Fruit fly (Drosophila melanogaster) whole organism, embryonic: Measurements from ENCODE around the gene CG1640.
A peak's percentile ranks its signal among the peaks of the same experiment; 100 is the strongest.

ENCODE experiments used
- Bteb2 ChIP-seq: fragments of 200-800 bp; sonication (Bioruptor generic); optimal IDR thresholded peaks from 2 replicates; lab custom pipeline; 2016; ENCODE audit warnings: missing biosample characterization, missing genetic modification characterization
- C15 ChIP-seq: fragments of 200-800 bp; sonication (Bioruptor generic); IDR thresholded peaks from 3 replicates; pipeline ENCODE4 v1.3.6; 2022; ENCODE audit warnings: missing biosample characterization, missing genetic modification characterization
- CG10267 ChIP-seq: fragments of 200-800 bp; sonication (Bioruptor generic); optimal IDR thresholded peaks from 2 replicates; lab custom pipeline; 2018; ENCODE audit warnings: missing biosample characterization, mild to moderate bottlenecking, missing genetic modification characterization, moderate library complexity
- CG11696 ChIP-seq: fragments of 200-800 bp; sonication (Bioruptor generic); IDR thresholded peaks from 2 replicates; pipeline ENCODE4 v1.3.6; 2022; ENCODE audit warnings: missing biosample characterization, missing genetic modification characterization
- CG12219 ChIP-seq: fragments of 200-800 bp; sonication (Bioruptor generic); optimal IDR thresholded peaks from 3 replicates; lab custom pipeline; 2018; ENCODE audit warnings: missing biosample characterization, mild to moderate bottlenecking, missing genetic modification characterization
- CG12942 ChIP-seq: fragments of 200-800 bp; sonication (Bioruptor generic); optimal IDR thresholded peaks from 3 replicates; lab custom pipeline; 2016; ENCODE audit warnings: missing biosample characterization, missing genetic modification characterization
- CG13123 ChIP-seq: fragments of 200-800 bp; sonication (Bioruptor generic); optimal IDR thresholded peaks from 2 replicates; lab custom pipeline; 2016; ENCODE audit warnings: missing biosample characterization, missing genetic modification characterization
- CG15011 ChIP-seq: fragments of 200-800 bp; sonication (Bioruptor generic); optimal IDR thresholded peaks from 3 replicates; lab custom pipeline; 2018; ENCODE audit warnings: missing biosample characterization, mild to moderate bottlenecking, missing genetic modification characterization
- CG17359 ChIP-seq: fragments of 200-800 bp; sonication (Bioruptor generic); optimal IDR thresholded peaks from 3 replicates; lab custom pipeline; 2018; ENCODE audit warnings: missing biosample characterization, mild to moderate bottlenecking, missing genetic modification characterization, moderate library complexity
- CG17361 ChIP-seq: fragments of 200-800 bp; sonication (Bioruptor generic); IDR thresholded peaks from 3 replicates; pipeline ENCODE4 v1.3.6; 2022; ENCODE audit warnings: missing biosample characterization, missing genetic modification characterization
- CG1832 ChIP-seq: fragments of 200-800 bp; sonication (Bioruptor generic); optimal IDR thresholded peaks from 2 replicates; lab custom pipeline; 2017; ENCODE audit warnings: missing biosample characterization, mild to moderate bottlenecking, missing genetic modification characterization, inconsistent platforms
- CG2678 ChIP-seq: fragments of 200-800 bp; sonication (Bioruptor generic); optimal IDR thresholded peaks from 3 replicates; lab custom pipeline; 2019; ENCODE audit warnings: missing biosample characterization, mild to moderate bottlenecking, missing genetic modification characterization, moderate library complexity
- CG30020 ChIP-seq: fragments of 200-800 bp; optimal IDR thresholded peaks from 2 replicates; lab custom pipeline; 2019; ENCODE audit warnings: missing biosample characterization, mild to moderate bottlenecking, missing genetic modification characterization, moderate library complexity
- CG30431 ChIP-seq: fragments of 200-800 bp; sonication (Bioruptor generic); optimal IDR thresholded peaks from 2 replicates; lab custom pipeline; 2017; ENCODE audit warnings: missing biosample characterization, missing genetic modification characterization
- CG3726 ChIP-seq: fragments of 200-800 bp; sonication (Bioruptor generic); IDR thresholded peaks from 3 replicates; pipeline ENCODE4, ENCODE4 v1.3.6; 2022; ENCODE audit warnings: missing biosample characterization, missing genetic modification characterization
- CG5953 ChIP-seq: fragments of 200-800 bp; sonication (Bioruptor generic); IDR thresholded peaks from 2 replicates; pipeline ENCODE4 v1.3.6; 2022; ENCODE audit warnings: missing biosample characterization, missing genetic modification characterization
- CG6791 ChIP-seq: fragments of 200-800 bp; sonication (Bioruptor generic); IDR thresholded peaks from 3 replicates; pipeline ENCODE4 v1.3.6; 2022; ENCODE audit warnings: missing biosample characterization, missing genetic modification characterization; ENCODE audit not compliant: partially characterized antibody
- CG7357 ChIP-seq: fragments of 200-800 bp; sonication (Bioruptor generic); IDR thresholded peaks from 3 replicates; pipeline ENCODE4 v1.3.6; 2022; ENCODE audit warnings: missing biosample characterization, missing genetic modification characterization
- CG8281 ChIP-seq: fragments of 200-800 bp; sonication (Bioruptor generic); optimal IDR thresholded peaks from 2 replicates; lab custom pipeline; 2018; ENCODE audit warnings: missing biosample characterization, mild to moderate bottlenecking, missing genetic modification characterization, moderate library complexity
- CG9876 ChIP-seq: fragments of 200-800 bp; sonication (Bioruptor generic); optimal IDR thresholded peaks from 2 replicates; lab custom pipeline; 2016; ENCODE audit warnings: missing biosample characterization, missing genetic modification characterization
- Dip3 ChIP-seq: fragments of 200-800 bp; sonication (Bioruptor generic); optimal IDR thresholded peaks from 3 replicates; lab custom pipeline; 2016; ENCODE audit warnings: missing biosample characterization, missing genetic modification characterization
- Ets65A ChIP-seq: fragments of 200-800 bp; sonication (Bioruptor generic); peaks from one replicate; lab custom pipeline; 2016; ENCODE audit warnings: missing biosample characterization, missing genetic modification characterization
- Fer2 ChIP-seq: fragments of 200-800 bp; sonication (Bioruptor generic); optimal IDR thresholded peaks from 2 replicates; lab custom pipeline; 2018; ENCODE audit warnings: missing biosample characterization, mild to moderate bottlenecking, missing genetic modification characterization, moderate library complexity
- HHEX ChIP-seq: fragments of 200-800 bp; sonication (Bioruptor generic); optimal IDR thresholded peaks from 3 replicates; lab custom pipeline; 2017; ENCODE audit warnings: missing biosample characterization, mild to moderate bottlenecking, missing genetic modification characterization, missing genetic modification reagents
- Lhr ChIP-seq: fragments of 200-800 bp; sonication (Bioruptor generic); optimal IDR thresholded peaks from 3 replicates; lab custom pipeline; 2017; ENCODE audit warnings: mild to moderate bottlenecking, missing biosample characterization, missing genetic modification reagents, missing genetic modification characterization
- PHDP ChIP-seq: fragments of 200-800 bp; sonication (Bioruptor generic); optimal IDR thresholded peaks from 3 replicates; lab custom pipeline; 2018; ENCODE audit warnings: missing biosample characterization, mild to moderate bottlenecking, missing genetic modification characterization, moderate library complexity
- Rx ChIP-seq: fragments of 200-800 bp; sonication (Bioruptor generic); IDR thresholded peaks from 2 replicates; pipeline ENCODE4 v1.3.6; 2022; ENCODE audit warnings: missing biosample characterization, missing genetic modification characterization
- Sox100B ChIP-seq: fragments of 200-800 bp; sonication (Bioruptor generic); optimal IDR thresholded peaks from 3 replicates; lab custom pipeline; 2018; ENCODE audit warnings: missing biosample characterization, mild to moderate bottlenecking, missing genetic modification characterization
- Sry-δ ChIP-seq: fragments of 200-800 bp; sonication (Bioruptor generic); optimal IDR thresholded peaks from 2 replicates; lab custom pipeline; 2016; ENCODE audit warnings: missing biosample characterization, missing genetic modification characterization
- TFAM ChIP-seq: fragments of 200-800 bp; sonication (Bioruptor generic); optimal IDR thresholded peaks from 2 replicates; lab custom pipeline; 2017; ENCODE audit warnings: missing biosample characterization, missing genetic modification characterization, inconsistent platforms
- ac ChIP-seq: fragments of 200-800 bp; sonication (Bioruptor generic); optimal IDR thresholded peaks from 3 replicates; lab custom pipeline; 2017; ENCODE audit warnings: missing biosample characterization, mild to moderate bottlenecking, missing genetic modification characterization
- bsh ChIP-seq, 2 experiments: fragments of 200-800 bp; sonication (Bioruptor generic); optimal IDR thresholded peaks; 2 replicates each; lab custom pipeline; 2017 to 2018; ENCODE audit warnings: mild to moderate bottlenecking in 2 of 2, missing biosample characterization in 2 of 2, missing genetic modification characterization in 2 of 2, moderate library complexity in 1 of 2
- chif ChIP-seq, 2 experiments: fragments of 200-800 bp; sonication (Bioruptor generic); optimal IDR thresholded peaks; 3 replicates each; lab custom pipeline; 2016; ENCODE audit warnings: missing biosample characterization in 2 of 2, missing genetic modification characterization in 2 of 2
- cwo ChIP-seq: fragments of 200-800 bp; sonication (Bioruptor generic); optimal IDR thresholded peaks from 3 replicates; lab custom pipeline; 2017; ENCODE audit warnings: missing biosample characterization, missing genetic modification characterization, mild to moderate bottlenecking, moderate library complexity, missing genetic modification reagents
- exex ChIP-seq: fragments of 200-800 bp; sonication (Bioruptor generic); optimal IDR thresholded peaks from 4 replicates; lab custom pipeline; 2018; ENCODE audit warnings: missing biosample characterization, mild to moderate bottlenecking, missing genetic modification characterization, moderate library complexity
- fd64A ChIP-seq: fragments of 200-800 bp; sonication (Bioruptor generic); optimal IDR thresholded peaks from 3 replicates; lab custom pipeline; 2018; ENCODE audit warnings: missing biosample characterization, mild to moderate bottlenecking, missing genetic modification characterization
- ind ChIP-seq: fragments of 200-800 bp; sonication (Bioruptor generic); optimal IDR thresholded peaks from 3 replicates; lab custom pipeline; 2016; ENCODE audit warnings: missing biosample characterization, missing genetic modification characterization
- lov ChIP-seq, 2 experiments: fragments of 200-800 bp in 1 of 2; fragments of >200 bp in 1 of 2; sonication (Bioruptor generic) in 1 of 2; IDR thresholded peaks in 1 of 2; optimal IDR thresholded peaks in 1 of 2; 2 replicates in 1 of 2; 3 replicates in 1 of 2; pipeline versions ENCODE4 v1.3.6 to Lab custom; 2017 to 2022; ENCODE audit warnings: missing biosample characterization in 1 of 2, missing genetic modification characterization in 1 of 2
- mam ChIP-seq: fragments of 200-800 bp; sonication (Bioruptor generic); optimal IDR thresholded peaks from 3 replicates; lab custom pipeline; 2016; ENCODE audit warnings: missing biosample characterization, missing genetic modification characterization
- mirr ChIP-seq: fragments of 200-800 bp; sonication (Bioruptor generic); optimal IDR thresholded peaks from 3 replicates; lab custom pipeline; 2018; ENCODE audit warnings: missing biosample characterization, mild to moderate bottlenecking, missing genetic modification characterization
- mld ChIP-seq: fragments of 200-800 bp; sonication (Bioruptor generic); IDR thresholded peaks from 3 replicates; pipeline ENCODE4 v1.3.6; 2022; ENCODE audit warnings: missing biosample characterization, missing genetic modification characterization; ENCODE audit not compliant: partially characterized antibody
- nerfin-1 ChIP-seq: fragments of 200-800 bp; sonication (Bioruptor generic); optimal IDR thresholded peaks from 3 replicates; lab custom pipeline; 2019; ENCODE audit warnings: missing biosample characterization, mild to moderate bottlenecking, missing genetic modification characterization, moderate library complexity
- onecut ChIP-seq: fragments of 200-800 bp; sonication (Bioruptor generic); IDR thresholded peaks from 2 replicates; pipeline ENCODE4 v1.3.6; 2022; ENCODE audit warnings: missing biosample characterization, missing genetic modification characterization
- pita ChIP-seq: fragments of 200-800 bp; sonication (Bioruptor generic); optimal IDR thresholded peaks from 2 replicates; lab custom pipeline; 2017; ENCODE audit warnings: missing biosample characterization, mild to moderate bottlenecking, missing genetic modification characterization
- psq ChIP-seq: fragments of 200-800 bp; sonication (Bioruptor generic); optimal IDR thresholded peaks from 2 replicates; lab custom pipeline; 2017; ENCODE audit warnings: missing biosample characterization, missing genetic modification characterization
- pzg ChIP-seq: fragments of 200-800 bp; sonication (Bioruptor generic); optimal IDR thresholded peaks from 3 replicates; lab custom pipeline; 2018; ENCODE audit warnings: missing biosample characterization, mild to moderate bottlenecking, missing genetic modification characterization, moderate library complexity
- repo ChIP-seq: fragments of 200-800 bp; sonication (Bioruptor generic); optimal IDR thresholded peaks from 2 replicates; lab custom pipeline; 2016; ENCODE audit warnings: missing biosample characterization, missing genetic modification characterization
- tup ChIP-seq: fragments of 200-800 bp; sonication (Bioruptor generic); optimal IDR thresholded peaks from 2 replicates; lab custom pipeline; 2016; ENCODE audit warnings: missing biosample characterization, mild to moderate bottlenecking, missing genetic modification characterization, moderate library complexity
- vnd ChIP-seq: fragments of 200-800 bp; sonication (Bioruptor generic); IDR thresholded peaks from 3 replicates; pipeline ENCODE4 v1.3.6; 2022; ENCODE audit warnings: missing biosample characterization, missing genetic modification characterization; ENCODE audit not compliant: partially characterized antibody

Gene CG1640

DNA sequence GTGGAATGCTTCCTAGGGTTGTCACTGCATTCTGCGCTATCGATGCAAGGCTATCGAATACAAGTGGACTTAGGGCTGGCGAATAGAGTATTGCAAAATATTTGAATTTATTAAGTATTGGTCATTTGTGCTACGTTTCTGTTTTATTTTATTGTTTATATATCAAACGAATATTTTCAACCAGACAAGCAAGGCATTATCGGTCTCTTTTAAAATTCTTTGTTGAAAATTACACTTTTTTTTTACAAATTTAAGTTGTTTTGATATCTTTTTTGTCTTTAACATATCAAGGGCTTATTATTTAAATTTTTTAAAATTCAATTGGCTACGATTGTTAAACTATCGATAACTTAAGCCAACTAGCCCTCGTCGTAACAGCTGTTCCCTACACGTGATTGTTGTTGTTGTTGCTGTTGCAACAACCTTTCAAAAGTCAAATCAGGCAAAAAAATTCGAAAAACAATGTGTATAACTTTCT lies 17.0 kb downstream of the CG1640 start, which contains the start of the genes Ype and CG1662 (continued):
- TF ChIP-seq lov (optimal IDR thresholded peaks at IDR 0.05; lab: Kevin White, UChicago) (no peak), lov (GFP tag; IDR thresholded peaks at IDR 0.05; lab: Robert Waterston, UW) (0 out of 3 replicates have a peak, but pooled peaks have one; percentile 31), Ets65A (GFP tag; lab: Kevin White, UChicago) (peak; percentile 98), C15 (GFP tag; lab: Robert Waterston, UW) (0 out of 3 replicates have a peak, but pooled peaks have one; percentile 39), TFAM (no peak), nerfin-1 (tag; lab: Kevin White, UChicago) (peak; percentile 66), CG9876 (GFP tag; lab: Kevin White, UChicago) (peak; percentile 47), CG6791 (GFP tag; lab: Robert Waterston, UW) (no peak), Sry-δ (GFP tag; lab: Kevin White, UChicago) (peak; percentile 71), CG17361 (GFP tag; lab: Robert Waterston, UW) (peak; percentile 88), vnd (GFP tag; lab: Robert Waterston, UW) (peak; percentile 74), Rx (GFP tag; lab: Robert Waterston, UW) (peak; percentile 49), CG30431 (GFP tag; lab: Kevin White, UChicago) (peak; percentile 24), CG17359 (tag; lab: Kevin White, UChicago) (peak; percentile 64), Bteb2 (peak; percentile 49), mirr (peak; percentile 41), cwo (GFP tag; lab: Kevin White, UChicago) (peak; percentile 86), Fer2 (tag; lab: Kevin White, UChicago) (peak; percentile 65), repo (GFP tag; lab: Kevin White, UChicago) (peak; percentile 3), CG1832 (GFP tag; lab: Kevin White, UChicago) (no peak), CG10267 (peak; percentile 89), fd64A (GFP tag; lab: Kevin White, UChicago) (no peak), ind (GFP tag; lab: Kevin White, UChicago) (peak; percentile 74), CG11696 (no peak; the same call in 1 of the 2 replicates), Lhr (GFP tag; lab: Kevin White, UChicago) (peak; percentile 33), bsh (GFP tag; optimal IDR thresholded peaks at IDR 0.05; lab: Kevin White, UChicago) (peak in 1 of 2 experiments; percentile 58), PHDP (tag; lab: Kevin White, UChicago) (peak; percentile 72), exex (tag; lab: Kevin White, UChicago) (peak; percentile 27), mam (GFP tag; lab: Kevin White, UChicago) (peak; percentile 76), mld (GFP tag; lab: Robert Waterston, UW) (no peak), CG5953 (GFP tag; lab: Robert Waterston, UW) (no peak; the same call in 1 of the 2 replicates), ac (no peak), CG3726 (GFP tag; lab: Robert Waterston, UW) (no peak), HHEX (GFP tag; lab: Kevin White, UChicago) (peak; percentile 19), CG8281 (tag; lab: Kevin White, UChicago) (peak; percentile 19), psq (GFP tag; lab: Kevin White, UChicago) (peak; percentile 35), Dip3 (GFP tag; lab: Kevin White, UChicago) (peak; percentile 72), CG15011 (GFP tag; lab: Kevin White, UChicago) (peak; percentile 32), onecut (GFP tag; lab: Robert Waterston, UW) (peak; percentile 21; the same call in 1 of the 2 replicates), CG2678 (peak; percentile 83), CG13123 (GFP tag; lab: Kevin White, UChicago) (peak; percentile 50), Sox100B (GFP tag; lab: Kevin White, UChicago) (peak; percentile 77), CG12942 (peak; percentile 61), pzg (peak; percentile 40), tup (GFP tag; lab: Kevin White, UChicago) (peak; percentile 55), pita (GFP tag; lab: Kevin White, UChicago) (no peak), CG7357 (GFP tag; lab: Robert Waterston, UW) (0 out of 3 replicates have a peak, but pooled peaks have one; percentile 27), chif (GFP tag; optimal IDR thresholded peaks at IDR 0.05; lab: Kevin White, UChicago) (peak; percentile 55 to 62), CG12219 (no peak), CG30020 (tag; lab: Kevin White, UChicago) (peak; percentile 65)
